Worm (Caenorhabditis elegans) whole organism, L3 larva: ENCODE results near the gene mdl-1.

ENCODE experiments used
- aly-2 ChIP-seq: fragments of 150-350 bp; optimal IDR thresholded peaks from 2 replicates; lab custom pipeline; 2014; ENCODE audit warnings: missing biosample characterization, missing genetic modification characterization
- elt-1 ChIP-seq: fragments of 150-350 bp; optimal IDR thresholded peaks from 2 replicates; lab custom pipeline; 2014; ENCODE audit warnings: missing biosample characterization, missing genetic modification characterization
- nhr-12 ChIP-seq: fragments of 150-350 bp; optimal IDR thresholded peaks from 2 replicates; lab custom pipeline; 2014; ENCODE audit warnings: missing biosample characterization, missing genetic modification characterization
- pha-4 ChIP-seq: fragments of 150-350 bp; optimal IDR thresholded peaks from 2 replicates; lab custom pipeline; 2014; ENCODE audit warnings: missing biosample characterization, missing genetic modification reagents, missing genetic modification characterization
- tbx-2 ChIP-seq: sonication (generic microtip); optimal IDR thresholded peaks from 2 replicates; lab custom pipeline; 2016; ENCODE audit warnings: mild to moderate bottlenecking, missing genetic modification characterization, missing compliant biosample characterization
- ztf-4 ChIP-seq: fragments of 150-350 bp; optimal IDR thresholded peaks from 2 replicates; lab custom pipeline; 2014; ENCODE audit warnings: missing biosample characterization, missing genetic modification characterization

ce11 chrX:6735494-6735893 is 6.7 kb upstream of the mdl-1 start:
- no peak for TF ChIP-seq ztf-4 (tag; lab: Kevin White, UChicago)
- peak; percentile 3 for TF ChIP-seq pha-4 (tag; lab: Kevin White, UChicago)
- no peak for TF ChIP-seq tbx-2 (tag; lab: Kevin White, UChicago)
- TF ChIP-seq nhr-12 (tag; lab: Kevin White, UChicago): no peak
- no peak for TF ChIP-seq elt-1 (tag; lab: Kevin White, UChicago)
- TF ChIP-seq aly-2 (tag; lab: Kevin White, UChicago): no peak
